Worm (Caenorhabditis elegans) whole organism, late embryonic: ENCODE data around the gene yif-1.
A peak's percentile ranks its signal among the peaks of the same experiment; 100 is the strongest.

ENCODE experiments used
- C08G9.2 ChIP-seq: sonication (generic microtip); optimal IDR thresholded peaks from 2 replicates; lab custom pipeline; 2016; ENCODE audit warnings: mild to moderate bottlenecking, missing genetic modification characterization, moderate library complexity, missing compliant biosample characterization
- K02D7.2 ChIP-seq: sonication (generic microtip); optimal IDR thresholded peaks from 2 replicates; lab custom pipeline; 2017; ENCODE audit warnings: mild to moderate bottlenecking, missing genetic modification characterization, missing compliant biosample characterization
- K09A11.1 ChIP-seq: sonication (generic microtip); optimal IDR thresholded peaks from 2 replicates; lab custom pipeline; 2017; ENCODE audit warnings: antibody characterized with exemption, mild to moderate bottlenecking, missing genetic modification characterization, missing compliant biosample characterization; ENCODE audit not compliant: insufficient read depth
- T23F11.4 ChIP-seq: fragments of 200-800 bp; sonication (Bioruptor generic); optimal IDR thresholded peaks from 2 replicates; lab custom pipeline; 2018; ENCODE audit warnings: mild to moderate bottlenecking, missing genetic modification characterization, missing compliant biosample characterization
- ama-1 ChIP-seq: fragments of 150-350 bp; optimal IDR thresholded peaks from 2 replicates; lab custom pipeline; 2014
- ceh-18 ChIP-seq: sonication (generic microtip); optimal IDR thresholded peaks from 2 replicates; lab custom pipeline; 2016; ENCODE audit warnings: missing genetic modification characterization, missing compliant biosample characterization
- ceh-19 ChIP-seq: fragments of 200-800 bp; sonication (Bioruptor generic); optimal IDR thresholded peaks from 2 replicates; lab custom pipeline; 2018; ENCODE audit warnings: mild to moderate bottlenecking, missing genetic modification characterization, missing compliant biosample characterization
- ceh-2 ChIP-seq: sonication (generic microtip); optimal IDR thresholded peaks from 2 replicates; lab custom pipeline; 2016; ENCODE audit warnings: missing genotype, missing genetic modification characterization, missing compliant biosample characterization
- ceh-22 ChIP-seq: sonication (generic microtip); optimal IDR thresholded peaks from 2 replicates; lab custom pipeline; 2017; ENCODE audit warnings: missing biosample characterization, missing genetic modification characterization
- ceh-24 ChIP-seq: sonication (generic microtip); optimal IDR thresholded peaks from 2 replicates; lab custom pipeline; 2016; ENCODE audit warnings: mild to moderate bottlenecking, missing genetic modification characterization, missing compliant biosample characterization
- ceh-30 ChIP-seq: fragments of 150-350 bp; optimal IDR thresholded peaks from 2 replicates; lab custom pipeline; 2014; ENCODE audit warnings: missing biosample characterization, missing genetic modification characterization
- ceh-31 ChIP-seq: sonication (generic microtip); optimal IDR thresholded peaks from 2 replicates; lab custom pipeline; 2016; ENCODE audit warnings: missing genetic modification characterization, missing compliant biosample characterization
- ceh-34 ChIP-seq: sonication (generic microtip); optimal IDR thresholded peaks from 2 replicates; lab custom pipeline; 2016; ENCODE audit warnings: mild to moderate bottlenecking, missing genetic modification characterization, missing compliant biosample characterization
- ceh-45 ChIP-seq: fragments of 200-800 bp; sonication (Bioruptor generic); IDR thresholded peaks from 2 replicates; pipeline ENCODE4 v1.3.6; 2022; ENCODE audit warnings: missing genetic modification reagents, missing genetic modification characterization, missing compliant biosample characterization
- ceh-6 ChIP-seq: fragments of 200-800 bp; sonication (Bioruptor generic); optimal IDR thresholded peaks from 2 replicates; lab custom pipeline; 2018; ENCODE audit warnings: mild to moderate bottlenecking, missing genetic modification characterization, missing compliant biosample characterization
- ceh-9 ChIP-seq: sonication (generic microtip); optimal IDR thresholded peaks from 2 replicates; lab custom pipeline; 2016; ENCODE audit warnings: mild to moderate bottlenecking, missing genetic modification characterization, inconsistent platforms, missing compliant biosample characterization
- dmd-4 ChIP-seq: sonication (generic microtip); optimal IDR thresholded peaks from 2 replicates; lab custom pipeline; 2016; ENCODE audit warnings: borderline replicate concordance, missing genetic modification characterization, missing compliant biosample characterization
- dve-1 ChIP-seq: sonication (generic microtip); optimal IDR thresholded peaks from 2 replicates; lab custom pipeline; 2017; ENCODE audit warnings: antibody characterized with exemption, mild to moderate bottlenecking, missing genetic modification characterization, missing compliant biosample characterization
- elt-4 ChIP-seq: sonication (generic microtip); optimal IDR thresholded peaks from 2 replicates; lab custom pipeline; 2016; ENCODE audit warnings: missing genetic modification characterization, missing compliant biosample characterization
- ets-4 ChIP-seq: sonication (generic microtip); optimal IDR thresholded peaks from 2 replicates; lab custom pipeline; 2016; ENCODE audit warnings: missing genetic modification characterization, missing compliant biosample characterization
- eyg-1 ChIP-seq: sonication (generic microtip); optimal IDR thresholded peaks from 2 replicates; lab custom pipeline; 2016; ENCODE audit warnings: missing genotype, missing genetic modification characterization, missing compliant biosample characterization
- fax-1 ChIP-seq: sonication (generic microtip); optimal IDR thresholded peaks from 2 replicates; lab custom pipeline; 2016; ENCODE audit warnings: missing genotype, missing genetic modification characterization, missing compliant biosample characterization
- hlh-13 ChIP-seq: fragments of 200-800 bp; sonication (Bioruptor generic); optimal IDR thresholded peaks from 2 replicates; lab custom pipeline; 2018; ENCODE audit warnings: mild to moderate bottlenecking, missing genetic modification characterization, missing compliant biosample characterization
- hlh-30 ChIP-seq: sonication (generic microtip); optimal IDR thresholded peaks from 2 replicates; lab custom pipeline; 2017; ENCODE audit warnings: antibody characterized with exemption, missing genetic modification characterization, missing compliant biosample characterization; ENCODE audit not compliant: insufficient read depth
- hlh-6 ChIP-seq: sonication (generic microtip); optimal IDR thresholded peaks from 2 replicates; lab custom pipeline; 2016; ENCODE audit warnings: missing genotype, missing genetic modification characterization, missing compliant biosample characterization
- madf-2 ChIP-seq: sonication (generic microtip); optimal IDR thresholded peaks from 2 replicates; lab custom pipeline; 2017; ENCODE audit warnings: missing genetic modification characterization, missing compliant biosample characterization
- nfya-1 ChIP-seq: sonication (generic microtip); optimal IDR thresholded peaks from 2 replicates; lab custom pipeline; 2017; ENCODE audit warnings: missing genetic modification characterization, mild to moderate bottlenecking, missing compliant biosample characterization, antibody characterized with exemption, moderate library complexity
- nhr-232 ChIP-seq: sonication (generic microtip); optimal IDR thresholded peaks from 2 replicates; lab custom pipeline; 2016; ENCODE audit warnings: missing genetic modification characterization, missing compliant biosample characterization
- npax-4 ChIP-seq: sonication (generic microtip); optimal IDR thresholded peaks from 2 replicates; lab custom pipeline; 2016; ENCODE audit warnings: missing genetic modification characterization, missing compliant biosample characterization
- odd-2 ChIP-seq: sonication (generic microtip); optimal IDR thresholded peaks from 2 replicates; lab custom pipeline; 2017; ENCODE audit warnings: antibody characterized with exemption, mild to moderate bottlenecking, missing genetic modification characterization, missing compliant biosample characterization
- pax-1 ChIP-seq: fragments of 150-350 bp; optimal IDR thresholded peaks from 2 replicates; lab custom pipeline; 2014; ENCODE audit warnings: missing biosample characterization, missing genetic modification characterization
- pha-2 ChIP-seq: sonication (generic microtip); optimal IDR thresholded peaks from 2 replicates; lab custom pipeline; 2017; ENCODE audit warnings: mild to moderate bottlenecking, missing genetic modification characterization, missing compliant biosample characterization
- pha-4 ChIP-seq: fragments of 150-350 bp; optimal IDR thresholded peaks from 2 replicates; lab custom pipeline; 2018; ENCODE audit warnings: missing biosample characterization, missing genetic modification reagents, missing genetic modification characterization
- pqm-1 ChIP-seq: sonication (generic microtip); optimal IDR thresholded peaks from 2 replicates; lab custom pipeline; 2016; ENCODE audit warnings: missing genetic modification characterization, missing compliant biosample characterization
- pros-1 ChIP-seq: fragments of 150-350 bp; optimal IDR thresholded peaks from 2 replicates; lab custom pipeline; 2014; ENCODE audit warnings: missing biosample characterization, missing genetic modification reagents, missing genetic modification characterization
- rnt-1 ChIP-seq: sonication (generic microtip); optimal IDR thresholded peaks from 2 replicates; lab custom pipeline; 2016; ENCODE audit warnings: missing genetic modification characterization, missing compliant biosample characterization
- sdc-2 ChIP-seq: sonication (generic microtip); optimal IDR thresholded peaks from 2 replicates; lab custom pipeline; 2016; ENCODE audit warnings: missing genotype, missing genetic modification characterization, missing compliant biosample characterization
- tbx-2 ChIP-seq: sonication (generic microtip); optimal IDR thresholded peaks from 2 replicates; lab custom pipeline; 2016; ENCODE audit warnings: missing genetic modification characterization, missing compliant biosample characterization
- tbx-7 ChIP-seq: sonication (generic microtip); optimal IDR thresholded peaks from 2 replicates; lab custom pipeline; 2016; ENCODE audit warnings: missing genotype, missing genetic modification characterization, missing compliant biosample characterization
- unc-3 ChIP-seq, 2 experiments: fragments of 200-800 bp in 1 of 2; sonication (Bioruptor generic) in 1 of 2; sonication (generic microtip) in 1 of 2; conservative IDR thresholded peaks in 1 of 2; optimal IDR thresholded peaks in 1 of 2; 2 replicates each; pipeline versions ENCODE4 v1.3.6 to Lab custom; 2016 to 2022; ENCODE audit warnings: missing compliant biosample characterization in 2 of 2, missing genetic modification characterization in 2 of 2, missing genetic modification reagents in 1 of 2
- unc-42 ChIP-seq: sonication (generic microtip); optimal IDR thresholded peaks from 2 replicates; lab custom pipeline; 2016; ENCODE audit warnings: missing genotype, missing genetic modification characterization, missing compliant biosample characterization
- unc-55 ChIP-seq: sonication (generic microtip); optimal IDR thresholded peaks from 2 replicates; lab custom pipeline; 2017; ENCODE audit warnings: missing biosample characterization, missing genetic modification reagents, missing genetic modification characterization
- zip-5 ChIP-seq: sonication (generic microtip); optimal IDR thresholded peaks from 2 replicates; lab custom pipeline; 2016; ENCODE audit warnings: missing genetic modification characterization, missing compliant biosample characterization
- ztf-16 ChIP-seq: sonication (generic microtip); optimal IDR thresholded peaks from 2 replicates; lab custom pipeline; 2017; ENCODE audit warnings: missing genetic modification characterization, missing compliant biosample characterization

Gene yif-1

ce11 chrV:10037040-10037439 lies 17.7 kb downstream of the yif-1 start, which contains the start of gene F57A8.1:
Gene F57A8.1 (plus strand): TSS chrV:10037340.
- TF ChIP-seq zip-5: no peak
- TF ChIP-seq, all 69 proteins: peak for 0

DNA sequence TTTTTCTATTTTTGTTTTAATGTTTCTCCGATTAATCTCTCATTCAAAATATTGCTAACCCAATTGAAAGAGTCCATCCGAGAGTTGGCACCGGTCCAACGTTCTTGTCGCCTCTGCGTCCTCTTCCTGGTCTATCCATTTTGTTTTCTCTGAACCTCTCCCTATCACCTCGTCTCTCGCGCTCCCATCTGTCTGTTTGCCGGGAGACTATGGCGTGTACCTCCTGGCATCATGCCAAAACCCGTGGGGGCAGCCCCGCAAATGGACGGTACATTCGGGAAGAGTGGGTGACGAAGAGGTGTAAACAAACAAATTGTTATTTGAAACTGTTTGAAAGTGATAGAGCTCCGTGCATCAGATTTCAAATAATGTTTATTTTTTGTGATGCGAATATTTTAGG lies 18.4 kb downstream of the yif-1 start, which contains the start of gene T06E8.2:
TSS of gene T06E8.2 (minus strand) at position 139 of the 400 bp plus-strand sequence.
- TF ChIP-seq hlh-13 (GFP tag; lab: Kevin White, UChicago) (no peak), hlh-30 (no peak), ceh-34 (peak; percentile 55), unc-3 (GFP tag; conservative IDR thresholded peaks at IDR 0.05; lab: Robert Waterston, UW) (no peak), unc-3 (tag; optimal IDR thresholded peaks at IDR 0.05; lab: Kevin White, UChicago) (no peak), pha-2 (tag; lab: Kevin White, UChicago) (no peak), T23F11.4 (GFP tag; lab: Kevin White, UChicago) (no peak), tbx-2 (tag; lab: Kevin White, UChicago) (peak; percentile 11), pros-1 (tag; lab: Kevin White, UChicago) (no peak), unc-55 (GFP tag; lab: Kevin White, UChicago) (no peak), ceh-18 (tag; lab: Kevin White, UChicago) (peak; percentile 45), ceh-31 (tag; lab: Kevin White, UChicago) (peak; percentile 35), nfya-1 (tag; lab: Kevin White, UChicago) (peak; percentile 36), pax-1 (no peak), ceh-24 (no peak), ama-1 (lab: Kevin White, UChicago) (no peak), K09A11.1 (tag; lab: Kevin White, UChicago) (no peak), ceh-30 (no peak), elt-4 (no peak)

ce11 chrV:10035586-10035985 lies 19.1 kb downstream of the yif-1 start:
- peak; percentile 30 for TF ChIP-seq unc-42 (tag; lab: Kevin White, UChicago)
- TF ChIP-seq odd-2 (tag; lab: Kevin White, UChicago): no peak
- TF ChIP-seq, all 69 proteins: peak for 1

- TF ChIP-seq tbx-7: no peak
- no peak for TF ChIP-seq odd-2 (tag; lab: Kevin White, UChicago)
- no peak for TF ChIP-seq pqm-1
- no peak for TF ChIP-seq unc-3 (GFP tag; conservative IDR thresholded peaks at IDR 0.05; lab: Robert Waterston, UW)
- TF ChIP-seq unc-3 (tag; optimal IDR thresholded peaks at IDR 0.05; lab: Kevin White, UChicago): no peak
- no peak for TF ChIP-seq nhr-232 (tag; lab: Kevin White, UChicago)
- no peak for TF ChIP-seq K02D7.2
- TF ChIP-seq rnt-1 (tag; lab: Kevin White, UChicago): no peak
- TF ChIP-seq dve-1: no peak
- TF ChIP-seq ceh-9 (tag; lab: Kevin White, UChicago): no peak
- TF ChIP-seq eyg-1 (tag; lab: Kevin White, UChicago): no peak
- TF ChIP-seq ceh-19 (GFP tag; lab: Kevin White, UChicago): no peak
- no peak for TF ChIP-seq unc-55 (GFP tag; lab: Kevin White, UChicago)
- no peak for TF ChIP-seq dmd-4 (tag; lab: Kevin White, UChicago)
- no peak for TF ChIP-seq ceh-18 (tag; lab: Kevin White, UChicago)
- peak; percentile 57 for TF ChIP-seq zip-5
- TF ChIP-seq ztf-16 (tag; lab: Kevin White, UChicago): no peak
- no peak for TF ChIP-seq ceh-22 (tag; lab: Kevin White, UChicago)
- no peak for TF ChIP-seq pax-1
- TF ChIP-seq sdc-2 (tag; lab: Kevin White, UChicago): no peak
- peak; percentile 40 for TF ChIP-seq ceh-2 (tag; lab: Kevin White, UChicago)
- TF ChIP-seq C08G9.2 (tag; lab: Kevin White, UChicago): peak; percentile 48
- no peak for TF ChIP-seq ceh-6 (GFP tag; lab: Kevin White, UChicago)
- peak; percentile 13 for TF ChIP-seq ets-4 (tag; lab: Kevin White, UChicago)
- TF ChIP-seq hlh-30: no peak
- TF ChIP-seq madf-2 (tag; lab: Kevin White, UChicago): no peak
- no peak for TF ChIP-seq pha-2 (tag; lab: Kevin White, UChicago)
- TF ChIP-seq ceh-45 (GFP tag; lab: Robert Waterston, UW): no peak
- no peak for TF ChIP-seq tbx-2 (tag; lab: Kevin White, UChicago)
- TF ChIP-seq T23F11.4 (GFP tag; lab: Kevin White, UChicago): no peak
- no peak for TF ChIP-seq fax-1 (tag; lab: Kevin White, UChicago)
- no peak for TF ChIP-seq hlh-6 (tag; lab: Kevin White, UChicago)
- no peak for TF ChIP-seq pha-4 (tag; lab: Kevin White, UChicago)
- TF ChIP-seq npax-4 (tag; lab: Kevin White, UChicago): no peak
Measured at ce11 chrV:10031384-10032171, 23.1 kb downstream of the yif-1 start.
